Worm (Caenorhabditis elegans) whole organism, late embryonic: ENCODE results near the gene C29F9.2.

Source experiments
- ama-1 ChIP-seq: fragments of 150-350 bp; optimal IDR thresholded peaks from 2 replicates; lab custom pipeline; 2014
- dve-1 ChIP-seq: sonication (generic microtip); optimal IDR thresholded peaks from 2 replicates; lab custom pipeline; 2017; ENCODE audit warnings: antibody characterized with exemption, mild to moderate bottlenecking, missing genetic modification characterization, missing compliant biosample characterization
- nhr-11 ChIP-seq: fragments of 150-350 bp; optimal IDR thresholded peaks from 2 replicates; lab custom pipeline; 2014; ENCODE audit warnings: missing biosample characterization, missing genetic modification characterization
- nhr-232 ChIP-seq: sonication (generic microtip); optimal IDR thresholded peaks from 2 replicates; lab custom pipeline; 2016; ENCODE audit warnings: missing genetic modification characterization, missing compliant biosample characterization
- pag-3 ChIP-seq: sonication (generic microtip); optimal IDR thresholded peaks from 2 replicates; lab custom pipeline; 2016; ENCODE audit warnings: missing compliant biosample characterization, missing genetic modification characterization, borderline replicate concordance

- TF ChIP-seq dve-1 (tag; lab: Kevin White, UChicago) (no peak), pag-3 (tag; lab: Kevin White, UChicago) (no peak), nhr-232 (tag; lab: Kevin White, UChicago) (no peak), nhr-11 (tag; lab: Kevin White, UChicago) (no peak), ama-1 (lab: Kevin White, UChicago) (no peak)
Observed at ce11 chrIII:175733-176132, 45.0 kb downstream of the C29F9.2 start, which contains the start of gene clec-148.
